Worm (Caenorhabditis elegans): Measurements from ENCODE around the gene T01H3.5.

ce11 chrII:7901990-7902389 is 22.6 kb downstream of the T01H3.5 start:
- TF ChIP-seq lin-13 (GFP tag; optimal IDR thresholded peaks at IDR 0.05) (no peak), lin-39 (tag; optimal IDR thresholded peaks at IDR 0.05) (no peak), ztf-4 (tag; optimal IDR thresholded peaks at IDR 0.05) (no peak), snpc-4 (tag; optimal IDR thresholded peaks at IDR 0.05) (no peak), ztf-1 (GFP tag; conservative IDR thresholded peaks at IDR 0.05) (no peak), unc-62 (GFP tag; optimal IDR thresholded peaks at IDR 0.05) (no peak), nhr-77 (tag; optimal IDR thresholded peaks at IDR 0.05) (no peak)

Data from whole organism, L2 larva.